Fruit fly (Drosophila melanogaster) whole organism, wandering third instar larva: Measurements from ENCODE around the gene Chd64.

Source experiments
- Abd-B ChIP-seq: fragments of >200 bp; optimal IDR thresholded peaks from 2 replicates; lab custom pipeline; 2017; ENCODE audit warnings: missing biosample characterization, missing genetic modification characterization
- CG32264 ChIP-seq: fragments of 200-800 bp; sonication (Bioruptor generic); optimal IDR thresholded peaks from 2 replicates; lab custom pipeline; 2016; ENCODE audit warnings: missing biosample characterization, missing genetic modification characterization
- CG9705 ChIP-seq: fragments of 200-800 bp; sonication (Bioruptor generic); optimal IDR thresholded peaks from 2 replicates; lab custom pipeline; 2018; ENCODE audit warnings: missing biosample characterization, mild to moderate bottlenecking, missing genetic modification characterization
- CrebA ChIP-seq: fragments of 200-800 bp; sonication (Bioruptor generic); optimal IDR thresholded peaks from 2 replicates; lab custom pipeline; 2016; ENCODE audit warnings: missing biosample characterization, mild to moderate bottlenecking, missing genetic modification characterization, borderline replicate concordance
- Dfd ChIP-seq: fragments of >200 bp; optimal IDR thresholded peaks from 2 replicates; lab custom pipeline; 2017; ENCODE audit warnings: missing biosample characterization, missing genetic modification characterization
- Dif ChIP-seq: fragments of 200-275, 200-300 bp; sonication (Bioruptor generic); optimal IDR thresholded peaks from 2 replicates; lab custom pipeline; 2018; ENCODE audit warnings: missing biosample characterization, missing genetic modification characterization; ENCODE audit not compliant: partially characterized antibody
- GATAd ChIP-seq: sonication (Bioruptor generic); optimal IDR thresholded peaks from 2 replicates; lab custom pipeline; 2016; ENCODE audit warnings: missing biosample characterization, missing genetic modification characterization
- HLH106 ChIP-seq: fragments of 200-800 bp; optimal IDR thresholded peaks from 3 replicates; lab custom pipeline; 2019; ENCODE audit warnings: missing biosample characterization, mild to moderate bottlenecking, missing genetic modification characterization, moderate library complexity
- Hnf4 ChIP-seq: fragments of 200-800 bp; sonication (Bioruptor generic); optimal IDR thresholded peaks from 2 replicates; lab custom pipeline; 2016; ENCODE audit warnings: missing biosample characterization, mild to moderate bottlenecking, missing genetic modification characterization
- Hr78 ChIP-seq: fragments of >200 bp; optimal IDR thresholded peaks from 2 replicates; lab custom pipeline; 2017; ENCODE audit warnings: missing biosample characterization, missing genetic modification characterization
- Hr83 ChIP-seq: fragments of 200-300 bp; sonication (Bioruptor generic); optimal IDR thresholded peaks from 2 replicates; lab custom pipeline; 2016; ENCODE audit warnings: missing biosample characterization, mild to moderate bottlenecking, missing genetic modification characterization, moderate library complexity; ENCODE audit not compliant: poor library complexity, severe bottlenecking
- Jra ChIP-seq: sonication (Bioruptor generic); optimal IDR thresholded peaks from 2 replicates; lab custom pipeline; 2016; ENCODE audit warnings: missing biosample characterization, missing genetic modification characterization
- Myc ChIP-seq: fragments of >200 bp; optimal IDR thresholded peaks from 2 replicates; lab custom pipeline; 2017
- N ChIP-seq: fragments of >200 bp; optimal IDR thresholded peaks from 2 replicates; lab custom pipeline; 2018; ENCODE audit warnings: missing biosample characterization, missing external identifiers, missing genetic modification characterization
- OdsH ChIP-seq: fragments of 200-800 bp; sonication (Bioruptor generic); optimal IDR thresholded peaks from 2 replicates; lab custom pipeline; 2016; ENCODE audit warnings: missing biosample characterization, mild to moderate bottlenecking, missing genetic modification characterization
- Rel ChIP-seq, 2 experiments: fragments of 200-800 bp; sonication (Bioruptor generic) in 1 of 2; optimal IDR thresholded peaks; 2 replicates in 1 of 2; 3 replicates in 1 of 2; lab custom pipeline; 2016 to 2019; ENCODE audit warnings: mild to moderate bottlenecking in 2 of 2, missing biosample characterization in 2 of 2, missing genetic modification characterization in 2 of 2, moderate library complexity in 1 of 2
- Sp1 ChIP-seq: fragments of 200-800 bp; sonication (Bioruptor generic); optimal IDR thresholded peaks from 3 replicates; lab custom pipeline; 2019; ENCODE audit warnings: missing biosample characterization, mild to moderate bottlenecking, missing genetic modification characterization, moderate library complexity
- Vsx2 ChIP-seq: fragments of 200-300, 225-300 bp; sonication (Bioruptor generic); optimal IDR thresholded peaks from 2 replicates; lab custom pipeline; 2018; ENCODE audit warnings: missing biosample characterization, missing genetic modification characterization; ENCODE audit not compliant: partially characterized antibody
- br ChIP-seq: fragments of 200-800 bp; sonication (Bioruptor generic); optimal IDR thresholded peaks from 2 replicates; lab custom pipeline; 2016; ENCODE audit warnings: missing biosample characterization, missing genetic modification characterization
- brk ChIP-seq: fragments of 200-800 bp; sonication (Bioruptor generic); optimal IDR thresholded peaks from 2 replicates; lab custom pipeline; 2016; ENCODE audit warnings: missing biosample characterization, mild to moderate bottlenecking, missing genetic modification characterization
- dl ChIP-seq, 2 experiments: fragments of 175-275, 200-275 bp in 1 of 2; fragments of 200-275 bp in 1 of 2; sonication (Bioruptor generic); optimal IDR thresholded peaks; lab custom pipeline; 2018; ENCODE audit warnings: mild to moderate bottlenecking in 2 of 2, missing biosample characterization in 2 of 2, missing genetic modification characterization in 2 of 2, moderate library complexity in 2 of 2; ENCODE audit not compliant: partially characterized antibody in 2 of 2, insufficient read depth in 1 of 2
- dsf ChIP-seq: sonication (Bioruptor generic); optimal IDR thresholded peaks from 2 replicates; lab custom pipeline; 2016; ENCODE audit warnings: missing biosample characterization, missing genetic modification characterization, borderline replicate concordance
- ey ChIP-seq: fragments of 200-800 bp; sonication (Bioruptor generic); optimal IDR thresholded peaks from 2 replicates; lab custom pipeline; 2016; ENCODE audit warnings: missing biosample characterization, missing genetic modification characterization
- h ChIP-seq: fragments of 200-800 bp; sonication (Bioruptor generic); optimal IDR thresholded peaks from 3 replicates; lab custom pipeline; 2016; ENCODE audit warnings: missing biosample characterization, mild to moderate bottlenecking, missing genetic modification characterization
- jim ChIP-seq: fragments of 175-275, 200-325 bp; sonication (Bioruptor generic); optimal IDR thresholded peaks from 2 replicates; lab custom pipeline; 2016; ENCODE audit warnings: missing biosample characterization, mild to moderate bottlenecking, missing genetic modification characterization
- lola ChIP-seq: fragments of >200 bp; optimal IDR thresholded peaks from 2 replicates; lab custom pipeline; 2017; ENCODE audit warnings: missing biosample characterization, missing genetic modification characterization
- pan ChIP-seq: fragments of >200 bp; optimal IDR thresholded peaks from 2 replicates; lab custom pipeline; 2017
- psq ChIP-seq: fragments of 200-800 bp; sonication (Bioruptor generic); optimal IDR thresholded peaks from 3 replicates; lab custom pipeline; 2017; ENCODE audit warnings: missing biosample characterization, mild to moderate bottlenecking, missing genetic modification characterization, moderate library complexity
- sage ChIP-seq: fragments of 200-800 bp; sonication (Bioruptor generic); optimal IDR thresholded peaks from 2 replicates; lab custom pipeline; 2016; ENCODE audit warnings: missing biosample characterization, mild to moderate bottlenecking, missing genetic modification characterization
- sv ChIP-seq: fragments of 200-800 bp; sonication (Bioruptor generic); optimal IDR thresholded peaks from 3 replicates; lab custom pipeline; 2016; ENCODE audit warnings: missing biosample characterization, missing genetic modification characterization
- tai ChIP-seq: sonication (Bioruptor generic); optimal IDR thresholded peaks from 2 replicates; lab custom pipeline; 2016; ENCODE audit warnings: missing biosample characterization, missing genetic modification characterization
- usp ChIP-seq: fragments of >200 bp; optimal IDR thresholded peaks from 2 replicates; lab custom pipeline; 2017; ENCODE audit warnings: missing biosample characterization, missing genetic modification characterization
- woc ChIP-seq: sonication (Bioruptor generic); optimal IDR thresholded peaks from 2 replicates; lab custom pipeline; 2016; ENCODE audit warnings: missing biosample characterization, mild to moderate bottlenecking, missing genetic modification characterization

Chd64 gene

DNA sequence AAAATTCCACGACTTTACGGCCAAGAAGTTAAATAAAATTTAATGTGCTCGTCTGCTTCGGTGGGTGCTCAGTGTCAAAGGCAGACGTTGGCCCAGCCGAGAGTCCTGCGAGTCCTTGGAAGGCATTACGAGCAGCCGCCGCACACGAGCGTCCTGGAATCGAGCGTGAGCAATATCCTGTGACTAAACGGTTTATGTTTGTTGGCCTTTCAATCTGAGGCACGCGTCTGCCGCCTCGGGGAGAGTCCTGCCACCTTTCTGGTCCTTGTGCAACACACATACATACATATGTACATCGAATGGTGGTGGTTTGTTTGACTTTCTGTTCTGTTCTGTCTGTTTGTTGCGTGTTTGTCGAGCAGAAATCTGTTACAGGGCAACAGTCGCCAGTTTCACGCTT is 38.7 kb downstream of the Chd64 start:
- TF ChIP-seq Abd-B (GFP tag; lab: Kevin White, UChicago), result no peak
- TF ChIP-seq brk (GFP tag; lab: Kevin White, UChicago), result no peak
- TF ChIP-seq CrebA (GFP tag; lab: Kevin White, UChicago), result no peak
- TF ChIP-seq Hr78, result no peak
- no peak for TF ChIP-seq br
- TF ChIP-seq sage, result no peak
- TF ChIP-seq HLH106 (tag; lab: Kevin White, UChicago), result no peak
- no peak for TF ChIP-seq psq (GFP tag; lab: Kevin White, UChicago)
- TF ChIP-seq Dif (GFP tag; lab: Kevin White, UChicago), result no peak
- TF ChIP-seq tai (GFP tag; lab: Kevin White, UChicago), result no peak
- no peak for TF ChIP-seq lola (GFP tag; lab: Kevin White, UChicago)
- TF ChIP-seq usp (GFP tag; lab: Kevin White, UChicago), result no peak
- no peak for TF ChIP-seq Sp1 (GFP tag; lab: Kevin White, UChicago)
- TF ChIP-seq N, result no peak
- TF ChIP-seq, all 38 proteins: peak for 0

DNA sequence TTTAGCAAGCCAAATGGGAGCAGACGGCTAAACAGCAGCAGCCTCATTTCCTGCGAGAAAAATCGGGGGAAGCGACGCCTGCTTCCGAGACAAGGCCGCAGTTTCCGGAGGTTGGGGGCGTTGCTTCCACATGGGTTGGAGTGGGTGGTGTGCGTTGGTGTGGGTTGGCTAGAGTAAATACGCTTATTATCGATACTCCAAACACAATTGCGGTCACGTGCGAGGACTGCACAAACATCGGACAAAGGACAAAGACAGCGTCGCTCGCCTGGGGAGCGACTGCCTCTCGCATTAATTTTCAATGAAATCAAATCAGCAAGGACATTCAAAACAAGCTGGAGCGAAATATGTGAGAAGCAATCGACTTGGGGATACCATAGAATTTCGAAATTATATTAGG is 40.9 kb downstream of the Chd64 start:
- TF ChIP-seq Vsx2 (GFP tag; lab: Kevin White, UChicago) (no peak), Myc (lab: Kevin White, UChicago) (no peak)

DNA sequence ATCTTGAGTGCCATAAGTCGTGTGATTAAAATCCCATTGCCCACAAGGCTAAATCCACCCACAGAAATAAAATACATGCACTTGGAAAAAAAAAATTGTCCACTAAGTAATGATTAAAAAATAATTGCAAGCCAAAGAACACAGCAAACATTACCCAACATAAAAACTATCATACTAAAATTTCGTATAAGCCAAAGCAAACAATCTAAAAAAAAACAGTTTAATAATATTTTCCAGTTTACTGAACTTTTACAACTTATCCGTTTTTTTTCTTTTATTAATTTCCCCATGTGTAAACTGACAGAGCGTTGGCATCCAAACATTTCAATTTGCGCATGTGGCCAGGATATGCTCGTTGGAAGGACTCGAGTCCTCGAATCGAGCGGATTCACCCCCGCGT is 41.9 kb downstream of the Chd64 start:
- no peak for TF ChIP-seq dl (GFP tag; optimal IDR thresholded peaks at IDR 0.05; lab: Kevin White, UChicago; ENCODE audit: insufficient read depth in 1 of 2, partially characterized antibody in 2 of 2)
- no peak for TF ChIP-seq Dif (GFP tag; lab: Kevin White, UChicago)
- no peak for TF ChIP-seq sv (GFP tag; lab: Kevin White, UChicago)
- TF ChIP-seq CG32264 (GFP tag; lab: Kevin White, UChicago), result no peak
- no peak for TF ChIP-seq pan (lab: Kevin White, UChicago)
- TF ChIP-seq woc (GFP tag; lab: Kevin White, UChicago), result no peak
- no peak for TF ChIP-seq Myc (lab: Kevin White, UChicago)
- no peak for TF ChIP-seq dsf
- TF ChIP-seq ey (GFP tag; lab: Kevin White, UChicago), result no peak
- TF ChIP-seq h, result no peak
- no peak for TF ChIP-seq Vsx2 (GFP tag; lab: Kevin White, UChicago)
- no peak for TF ChIP-seq CG9705 (GFP tag; lab: Kevin White, UChicago)
- TF ChIP-seq lola (GFP tag; lab: Kevin White, UChicago), result no peak
- no peak for TF ChIP-seq HLH106 (tag; lab: Kevin White, UChicago)
- no peak for TF ChIP-seq OdsH (GFP tag; lab: Kevin White, UChicago)
- TF ChIP-seq sage, result no peak
- no peak for TF ChIP-seq Rel (GFP tag; optimal IDR thresholded peaks at IDR 0.05; lab: Kevin White, UChicago)
- TF ChIP-seq Rel (tag; optimal IDR thresholded peaks at IDR 0.05; lab: Kevin White, UChicago), result no peak

DNA sequence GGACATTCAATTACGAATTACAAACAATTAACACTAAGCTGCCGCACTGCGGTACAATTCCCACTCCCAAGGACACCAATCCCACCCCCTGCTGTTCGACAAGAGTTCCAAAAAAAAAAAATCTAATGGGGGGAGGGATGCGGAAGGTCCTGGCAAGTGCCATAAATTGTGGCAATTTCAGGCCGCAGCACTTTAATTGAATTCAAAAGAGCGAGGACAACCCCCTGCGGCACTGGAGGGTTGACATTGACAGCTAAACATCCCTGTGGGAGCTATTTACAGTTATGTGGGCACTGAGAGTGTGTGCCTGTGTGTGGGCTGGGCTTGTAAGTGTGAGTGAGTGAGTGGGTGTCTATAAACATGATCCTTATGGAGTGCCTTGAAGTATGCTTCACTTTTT is 45.3 kb downstream of the Chd64 start:
- TF ChIP-seq Hr83 (GFP tag; lab: Kevin White, UChicago) (no peak), Dif (GFP tag; lab: Kevin White, UChicago) (no peak)

dm6 chr3L:4073755-4074154 is 48.4 kb downstream of the Chd64 start, which contains the start of gene Faa:
Gene Faa, minus strand, starts transcription at chr3L:4073954.
- TF ChIP-seq dsf (no peak), Hnf4 (GFP tag; lab: Kevin White, UChicago) (no peak), Jra (GFP tag; lab: Kevin White, UChicago) (no peak), Dfd (GFP tag; lab: Kevin White, UChicago) (no peak), GATAd (GFP tag; lab: Kevin White, UChicago) (no peak), ey (GFP tag; lab: Kevin White, UChicago) (no peak), Hr78 (no peak), jim (no peak), Rel (GFP tag; optimal IDR thresholded peaks at IDR 0.05; lab: Kevin White, UChicago) (no peak), Rel (tag; optimal IDR thresholded peaks at IDR 0.05; lab: Kevin White, UChicago) (no peak), tai (GFP tag; lab: Kevin White, UChicago) (no peak), pan (lab: Kevin White, UChicago) (no peak), lola (GFP tag; lab: Kevin White, UChicago) (no peak), usp (GFP tag; lab: Kevin White, UChicago) (no peak), brk (GFP tag; lab: Kevin White, UChicago) (no peak), OdsH (GFP tag; lab: Kevin White, UChicago) (no peak), Dif (GFP tag; lab: Kevin White, UChicago) (no peak), br (no peak)
